1 fruit fly cellular context compared by ENCODE assay signal in the genomic region with DNA sequence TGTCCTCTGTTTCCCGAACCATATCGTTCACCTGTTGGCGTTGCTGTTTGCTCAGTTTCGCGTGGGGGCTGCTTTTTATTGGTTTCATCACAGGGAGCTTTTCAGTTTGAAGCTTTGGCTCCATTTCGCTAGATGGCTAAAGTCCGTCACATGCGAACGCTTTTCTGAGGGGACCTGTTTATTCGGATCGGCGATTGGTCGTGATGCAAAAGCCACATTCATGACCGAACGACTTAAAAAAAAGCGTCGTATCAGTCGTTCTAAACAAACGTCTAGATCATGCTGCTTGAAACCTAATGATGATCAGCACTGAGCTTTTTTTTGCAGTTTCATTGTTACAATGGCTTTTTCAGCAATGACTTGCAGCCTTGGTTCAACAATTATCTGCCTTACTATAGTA.
TF ChIP-seq lines count a peak whose summit lies in the region.

A gene (minus strand): TSS at position 152 of the 400 bp plus-strand sequence.

TF ChIP-seq in whole organism, embryonic, 481 proteins besides CTCF, POLR2A, EP300 and RAD21 (continued from another document):
- no peak for TF ChIP-seq pan (optimal IDR thresholded peaks at IDR 0.05; lab: Kevin White, UChicago)
- peak in 1 of 2 experiments; percentile 24 for TF ChIP-seq pan (GFP tag; optimal IDR thresholded peaks at IDR 0.05 in 1 of 2, IDR thresholded peaks at IDR 0.05 in 1 of 2)
- TF ChIP-seq sug (tag; optimal IDR thresholded peaks at IDR 0.05; lab: Kevin White, UChicago) = peak; percentile 99
- no peak for TF ChIP-seq Asciz (GFP tag; optimal IDR thresholded peaks at IDR 0.05; lab: Kevin White, UChicago)
- peak; percentile 44 for TF ChIP-seq HmgZ (tag; optimal IDR thresholded peaks at IDR 0.05; lab: Kevin White, UChicago)
- TF ChIP-seq Ravus (GFP tag; IDR thresholded peaks at IDR 0.05; lab: Robert Waterston, UW) = no peak
- peak; percentile 56 for TF ChIP-seq CG12769 (tag; optimal IDR thresholded peaks at IDR 0.05; lab: Kevin White, UChicago)
- no peak for TF ChIP-seq Oli (tag; optimal IDR thresholded peaks at IDR 0.05; lab: Kevin White, UChicago)
- TF ChIP-seq CG6791 (GFP tag; IDR thresholded peaks at IDR 0.05; lab: Robert Waterston, UW; ENCODE audit: partially characterized antibody) = no peak
- peak; percentile 5 for TF ChIP-seq CG15514 (GFP tag; optimal IDR thresholded peaks at IDR 0.05; lab: Kevin White, UChicago)
- TF ChIP-seq CG10209 (GFP tag; optimal IDR thresholded peaks at IDR 0.05; lab: Kevin White, UChicago) = no peak
- TF ChIP-seq Hand (GFP tag; optimal IDR thresholded peaks at IDR 0.05; lab: Kevin White, UChicago) = no peak
- TF ChIP-seq CG8089 (GFP tag; optimal IDR thresholded peaks at IDR 0.05; lab: Kevin White, UChicago) = no peak
- peak; percentile 10 for TF ChIP-seq CG18599 (GFP tag; optimal IDR thresholded peaks at IDR 0.05; lab: Kevin White, UChicago)
- TF ChIP-seq CG34422 (GFP tag; IDR thresholded peaks at IDR 0.05; lab: Robert Waterston, UW) = no peak
- TF ChIP-seq pfk (GFP tag; optimal IDR thresholded peaks at IDR 0.05; lab: Kevin White, UChicago) = no peak
- peak in 1 of 2 experiments; percentile 46 for TF ChIP-seq Pdp1 (GFP tag; optimal IDR thresholded peaks at IDR 0.05; lab: Kevin White, UChicago)
- peak; percentile 27 for TF ChIP-seq Fer3 (tag; optimal IDR thresholded peaks at IDR 0.05; lab: Kevin White, UChicago)
- peak; percentile 50 for TF ChIP-seq her (GFP tag; optimal IDR thresholded peaks at IDR 0.05; lab: Kevin White, UChicago)
- peak; percentile 7 for TF ChIP-seq Hmr (GFP tag; optimal IDR thresholded peaks at IDR 0.05; lab: Kevin White, UChicago)
- TF ChIP-seq Nf-YB (GFP tag; optimal IDR thresholded peaks at IDR 0.05; lab: Kevin White, UChicago) = peak; percentile 83
- TF ChIP-seq PHDP (tag; optimal IDR thresholded peaks at IDR 0.05; lab: Kevin White, UChicago) = peak; percentile 11
- no peak for TF ChIP-seq phol (tag; optimal IDR thresholded peaks at IDR 0.05; lab: Kevin White, UChicago)
- peak; percentile 68 for TF ChIP-seq exex (tag; optimal IDR thresholded peaks at IDR 0.05; lab: Kevin White, UChicago)
- TF ChIP-seq trh (GFP tag; optimal IDR thresholded peaks at IDR 0.05; lab: Kevin White, UChicago) = no peak
- peak; percentile 84 for TF ChIP-seq Nf-YC (tag; optimal IDR thresholded peaks at IDR 0.05; lab: Kevin White, UChicago)
- peak; percentile 39; the same call in 2 of the 3 replicates for TF ChIP-seq ci (GFP tag; IDR thresholded peaks at IDR 0.05; lab: Robert Waterston, UW)
- TF ChIP-seq Deaf1 (tag; optimal IDR thresholded peaks at IDR 0.05; lab: Kevin White, UChicago) = peak; percentile 68
- no peak for TF ChIP-seq zf30C (GFP tag; optimal IDR thresholded peaks at IDR 0.05; lab: Kevin White, UChicago)
- peak; percentile 1 for TF ChIP-seq ftz-f1 (GFP tag; optimal IDR thresholded peaks at IDR 0.05; lab: Kevin White, UChicago)
- no peak for TF ChIP-seq odd (GFP tag; optimal IDR thresholded peaks at IDR 0.05; lab: Kevin White, UChicago)
- TF ChIP-seq Dek (tag; optimal IDR thresholded peaks at IDR 0.05; lab: Kevin White, UChicago) = no peak
- no peak for TF ChIP-seq Ets65A (GFP tag; lab: Kevin White, UChicago)
- TF ChIP-seq amos (GFP tag; IDR thresholded peaks at IDR 0.05; lab: Robert Waterston, UW; ENCODE audit: partially characterized antibody) = peak; percentile 21; the same call in 1 of the 2 replicates
- peak; percentile 91; the same call in 3 of the 4 replicates for TF ChIP-seq chinmo (GFP tag; IDR thresholded peaks at IDR 0.05; lab: Robert Waterston, UW; ENCODE audit: partially characterized antibody)
- peak; percentile 2 for TF ChIP-seq CHES-1-like (GFP tag; optimal IDR thresholded peaks at IDR 0.05; lab: Kevin White, UChicago)
